Worm (Caenorhabditis elegans) whole organism, L4 larva: ENCODE measurements around the gene C30G7.4.

Source experiments
- aly-2 ChIP-seq: sonication (generic microtip); optimal IDR thresholded peaks from 2 replicates; lab custom pipeline; 2018; ENCODE audit warnings: missing biosample characterization, missing genetic modification characterization
- ceh-32 ChIP-seq: sonication (generic microtip); optimal IDR thresholded peaks from 2 replicates; lab custom pipeline; 2016; ENCODE audit warnings: mild to moderate bottlenecking, missing genetic modification characterization, missing compliant biosample characterization; ENCODE audit not compliant: poor library complexity
- daf-12 ChIP-seq: fragments of 150-350 bp; optimal IDR thresholded peaks from 2 replicates; lab custom pipeline; 2014; ENCODE audit warnings: missing biosample characterization, missing genetic modification reagents, missing genetic modification characterization
- fos-1 ChIP-seq: fragments of 150-350 bp; optimal IDR thresholded peaks from 2 replicates; lab custom pipeline; 2014; ENCODE audit warnings: missing biosample characterization, missing genetic modification characterization
- hmg-1.1 ChIP-seq: fragments of 200-800 bp; sonication (Bioruptor generic); IDR thresholded peaks from 2 replicates; pipeline ENCODE4 v1.3.6; 2022; ENCODE audit warnings: missing genetic modification reagents, missing genetic modification characterization, missing compliant biosample characterization
- madf-5 ChIP-seq, 2 experiments: fragments of 200-800 bp; sonication (Bioruptor generic); IDR thresholded peaks; 2 replicates each; pipeline ENCODE4 v1.3.6; 2022; ENCODE audit warnings: missing compliant biosample characterization in 2 of 2, missing genetic modification characterization in 2 of 2
- nhr-111 ChIP-seq: fragments of 200-800 bp; sonication (Bioruptor generic); optimal IDR thresholded peaks from 2 replicates; lab custom pipeline; 2018; ENCODE audit warnings: mild to moderate bottlenecking, missing genetic modification characterization, missing compliant biosample characterization
- pha-4 ChIP-seq, 2 experiments: fragments of 150-350 bp in 1 of 2; fragments of 200-800 bp in 1 of 2; sonication (Bioruptor generic) in 1 of 2; IDR thresholded peaks in 1 of 2; optimal IDR thresholded peaks in 1 of 2; 2 replicates each; pipeline versions ENCODE4 v1.3.6 to Lab custom; 2014 to 2022; ENCODE audit warnings: missing genetic modification characterization in 2 of 2, missing genetic modification reagents in 2 of 2, missing biosample characterization in 1 of 2, missing compliant biosample characterization in 1 of 2
- unc-130 ChIP-seq: sonication (generic microtip); optimal IDR thresholded peaks from 2 replicates; lab custom pipeline; 2016; ENCODE audit warnings: missing genetic modification reagents, missing genetic modification characterization, missing compliant biosample characterization
- zag-1 ChIP-seq: fragments of 150-350 bp; optimal IDR thresholded peaks from 2 replicates; lab custom pipeline; 2014; ENCODE audit warnings: missing biosample characterization, missing genetic modification characterization
- zfp-3 ChIP-seq: fragments of 200-800 bp; sonication (Bioruptor generic); conservative IDR thresholded peaks from 2 replicates; pipeline ENCODE4 v1.3.6; 2022; ENCODE audit warnings: missing genetic modification reagents, missing genetic modification characterization, missing compliant biosample characterization
- ztf-11 ChIP-seq: fragments of 150-350 bp; optimal IDR thresholded peaks from 2 replicates; lab custom pipeline; 2014; ENCODE audit warnings: missing biosample characterization, missing genetic modification characterization

ce11 chrV:14978205-14978751 lies 31.4 kb upstream of the C30G7.4 start, which contains the start of the genes grd-12 and F02D8.1:
- TF ChIP-seq madf-5 (GFP tag; IDR thresholded peaks at IDR 0.05; lab: Robert Waterston, UW): no peak
- TF ChIP-seq fos-1 (tag; lab: Kevin White, UChicago): no peak
- no peak for TF ChIP-seq ceh-32 (tag; lab: Kevin White, UChicago)
- TF ChIP-seq zag-1 (tag; lab: Kevin White, UChicago): no peak
- TF ChIP-seq nhr-111: no peak
- TF ChIP-seq ztf-11 (tag; lab: Kevin White, UChicago): no peak
- TF ChIP-seq unc-130 (GFP tag; lab: Kevin White, UChicago): no peak
- TF ChIP-seq hmg-1.1 (GFP tag; lab: Robert Waterston, UW): no peak
- no peak for TF ChIP-seq daf-12 (tag; lab: Kevin White, UChicago)
- TF ChIP-seq aly-2 (tag; lab: Kevin White, UChicago): no peak
- TF ChIP-seq zfp-3 (GFP tag; lab: Robert Waterston, UW): no peak
- no peak for TF ChIP-seq pha-4 (GFP tag; IDR thresholded peaks at IDR 0.05; lab: Robert Waterston, UW)
- no peak for TF ChIP-seq pha-4 (tag; optimal IDR thresholded peaks at IDR 0.05; lab: Kevin White, UChicago)
